Fruit fly (Drosophila melanogaster) whole organism, embryonic: ENCODE data around the gene Syx4.

ENCODE experiments used
- Antp ChIP-seq: fragments of 200-800 bp; sonication (Bioruptor generic); optimal IDR thresholded peaks from 3 replicates; lab custom pipeline; 2016; ENCODE audit warnings: missing biosample characterization, missing genetic modification characterization
- BEAF-32 ChIP-seq: fragments of 200-800 bp; sonication (Bioruptor generic); optimal IDR thresholded peaks from 3 replicates; lab custom pipeline; 2017; ENCODE audit warnings: missing biosample characterization, missing genetic modification characterization, mild to moderate bottlenecking, moderate library complexity, missing genetic modification reagents
- Bgb ChIP-seq: fragments of 200-800 bp; sonication (Bioruptor generic); IDR thresholded peaks from 2 replicates; pipeline ENCODE4 v1.3.6; 2022; ENCODE audit warnings: missing biosample characterization, missing genetic modification characterization; ENCODE audit not compliant: partially characterized antibody
- CG1024 ChIP-seq: fragments of 200-800 bp; sonication (Bioruptor generic); IDR thresholded peaks from 2 replicates; pipeline ENCODE4 v1.3.6; 2022; ENCODE audit warnings: missing biosample characterization, missing genetic modification characterization
- CG10267 ChIP-seq: fragments of 200-800 bp; sonication (Bioruptor generic); optimal IDR thresholded peaks from 2 replicates; lab custom pipeline; 2018; ENCODE audit warnings: missing biosample characterization, mild to moderate bottlenecking, missing genetic modification characterization, moderate library complexity
- CG10321 ChIP-seq: fragments of 200-800 bp; sonication (Bioruptor generic); IDR thresholded peaks from 2 replicates; pipeline ENCODE4 v1.3.6; 2022; ENCODE audit warnings: missing biosample characterization, missing genetic modification characterization
- CG12744 ChIP-seq: fragments of 200-800 bp; sonication (Bioruptor generic); optimal IDR thresholded peaks from 2 replicates; lab custom pipeline; 2016; ENCODE audit warnings: missing biosample characterization, missing genetic modification characterization
- CG15011 ChIP-seq: fragments of 200-800 bp; sonication (Bioruptor generic); optimal IDR thresholded peaks from 3 replicates; lab custom pipeline; 2018; ENCODE audit warnings: missing biosample characterization, mild to moderate bottlenecking, missing genetic modification characterization
- CG17829 ChIP-seq: fragments of 200-800 bp; optimal IDR thresholded peaks from 2 replicates; lab custom pipeline; 2019; ENCODE audit warnings: missing biosample characterization, mild to moderate bottlenecking, missing genetic modification characterization, moderate library complexity
- CG17912 ChIP-seq: fragments of 200-800 bp; sonication (Bioruptor generic); optimal IDR thresholded peaks from 2 replicates; lab custom pipeline; 2018; ENCODE audit warnings: missing biosample characterization, mild to moderate bottlenecking, missing genetic modification characterization
- CG2120 ChIP-seq: fragments of 200-800 bp; sonication (Bioruptor generic); optimal IDR thresholded peaks from 3 replicates; lab custom pipeline; 2016; ENCODE audit warnings: missing biosample characterization, missing genetic modification characterization
- CG2129 ChIP-seq: fragments of 200-800 bp; sonication (Bioruptor generic); IDR thresholded peaks from 2 replicates; pipeline ENCODE4 v1.3.6; 2022; ENCODE audit warnings: missing biosample characterization, missing genetic modification characterization; ENCODE audit not compliant: partially characterized antibody
- CG2889 ChIP-seq: fragments of 200-800 bp; sonication (Bioruptor generic); IDR thresholded peaks from 3 replicates; pipeline ENCODE4 v1.3.6; 2022; ENCODE audit warnings: missing biosample characterization, missing genetic modification characterization
- CG32532 ChIP-seq: fragments of 200-800 bp; sonication (Bioruptor generic); IDR thresholded peaks from 2 replicates; pipeline ENCODE4 v1.3.6; 2022; ENCODE audit warnings: missing biosample characterization, missing genetic modification characterization
- CG6254 ChIP-seq: fragments of 200-800 bp; sonication (Bioruptor generic); optimal IDR thresholded peaks from 3 replicates; lab custom pipeline; 2017; ENCODE audit warnings: mild to moderate bottlenecking, missing biosample characterization, missing genetic modification reagents, missing genetic modification characterization
- CG6683 ChIP-seq: fragments of 200-800 bp; sonication (Bioruptor generic); optimal IDR thresholded peaks from 2 replicates; lab custom pipeline; 2017; ENCODE audit warnings: missing biosample characterization, mild to moderate bottlenecking, missing genetic modification characterization, missing genetic modification reagents
- CG7963 ChIP-seq: fragments of 200-800 bp; sonication (Bioruptor generic); IDR thresholded peaks from 3 replicates; pipeline ENCODE4 v1.3.6; 2022; ENCODE audit warnings: missing biosample characterization, missing genetic modification characterization; ENCODE audit not compliant: partially characterized antibody
- CG7987 ChIP-seq: fragments of 200-800 bp; sonication (Bioruptor generic); optimal IDR thresholded peaks from 2 replicates; lab custom pipeline; 2018; ENCODE audit warnings: missing biosample characterization, mild to moderate bottlenecking, missing genetic modification characterization, moderate library complexity
- CG9727 ChIP-seq: fragments of 200-800 bp; sonication (Bioruptor generic); optimal IDR thresholded peaks from 3 replicates; lab custom pipeline; 2017; ENCODE audit warnings: missing biosample characterization, mild to moderate bottlenecking, missing genetic modification characterization
- Dll ChIP-seq: fragments of 200-800 bp; sonication (Bioruptor generic); IDR thresholded peaks from 4 replicates; pipeline ENCODE4 v1.3.6; 2022; ENCODE audit warnings: missing biosample characterization, missing genetic modification characterization; ENCODE audit not compliant: partially characterized antibody
- Doc3 ChIP-seq: fragments of 200-800 bp; sonication (Bioruptor generic); IDR thresholded peaks from 3 replicates; pipeline ENCODE4 v1.3.6; 2022; ENCODE audit warnings: missing biosample characterization, missing genetic modification characterization; ENCODE audit not compliant: partially characterized antibody
- Dref ChIP-seq: fragments of 200-800 bp; sonication (Bioruptor generic); IDR thresholded peaks from 2 replicates; pipeline ENCODE4 v1.3.6; 2022; ENCODE audit warnings: missing biosample characterization, missing genetic modification characterization
- Fer1 ChIP-seq: fragments of 200-800 bp; sonication (Bioruptor generic); optimal IDR thresholded peaks from 2 replicates; lab custom pipeline; 2017; ENCODE audit warnings: missing biosample characterization, mild to moderate bottlenecking, missing genetic modification characterization
- Fer3 ChIP-seq: fragments of 200-800 bp; sonication (Bioruptor generic); optimal IDR thresholded peaks from 2 replicates; lab custom pipeline; 2018; ENCODE audit warnings: missing biosample characterization, mild to moderate bottlenecking, missing genetic modification characterization, moderate library complexity
- H15 ChIP-seq: fragments of 200-800 bp; sonication (Bioruptor generic); IDR thresholded peaks from 3 replicates; pipeline ENCODE4 v1.3.6; 2022; ENCODE audit warnings: missing biosample characterization, missing genetic modification characterization
- Hmr ChIP-seq: fragments of 200-800 bp; sonication (Bioruptor generic); optimal IDR thresholded peaks from 3 replicates; lab custom pipeline; 2017; ENCODE audit warnings: mild to moderate bottlenecking, missing biosample characterization, missing genetic modification reagents, missing genetic modification characterization
- Lim3 ChIP-seq: fragments of 200-800 bp; sonication (Bioruptor generic); IDR thresholded peaks from 2 replicates; pipeline ENCODE4 v1.3.6; 2022; ENCODE audit warnings: missing biosample characterization, missing genetic modification characterization
- Mes4 ChIP-seq: fragments of 200-800 bp; sonication (Bioruptor generic); optimal IDR thresholded peaks from 2 replicates; lab custom pipeline; 2016; ENCODE audit warnings: missing biosample characterization, missing genetic modification characterization
- NfI ChIP-seq: fragments of 200-800 bp; sonication (Bioruptor generic); optimal IDR thresholded peaks from 3 replicates; lab custom pipeline; 2018; ENCODE audit warnings: missing biosample characterization, mild to moderate bottlenecking, missing genetic modification characterization, moderate library complexity
- PHDP ChIP-seq: fragments of 200-800 bp; sonication (Bioruptor generic); optimal IDR thresholded peaks from 3 replicates; lab custom pipeline; 2018; ENCODE audit warnings: missing biosample characterization, mild to moderate bottlenecking, missing genetic modification characterization, moderate library complexity
- Xrp1 ChIP-seq: fragments of 200-800 bp; sonication (Bioruptor generic); IDR thresholded peaks from 2 replicates; pipeline ENCODE4 v1.3.6; 2022; ENCODE audit warnings: missing biosample characterization, missing genetic modification characterization
- ato ChIP-seq: fragments of 200-800 bp; sonication (Bioruptor generic); IDR thresholded peaks from 2 replicates; pipeline ENCODE4 v1.3.6; 2022; ENCODE audit warnings: missing biosample characterization, missing genetic modification characterization; ENCODE audit not compliant: partially characterized antibody
- az2 ChIP-seq: fragments of 200-800 bp; sonication (Bioruptor generic); optimal IDR thresholded peaks from 3 replicates; lab custom pipeline; 2016; ENCODE audit warnings: missing biosample characterization, missing genetic modification characterization
- bab2 ChIP-seq: fragments of 200-800 bp; sonication (Bioruptor generic); optimal IDR thresholded peaks from 2 replicates; lab custom pipeline; 2016; ENCODE audit warnings: missing biosample characterization, missing genetic modification characterization
- bigmax ChIP-seq: fragments of 200-800 bp; sonication (Bioruptor generic); optimal IDR thresholded peaks from 2 replicates; lab custom pipeline; 2018; ENCODE audit warnings: missing biosample characterization, mild to moderate bottlenecking, missing genetic modification characterization
- br ChIP-seq: fragments of >200 bp; optimal IDR thresholded peaks from 2 replicates; lab custom pipeline; 2017
- cato ChIP-seq: fragments of 200-800 bp; sonication (Bioruptor generic); optimal IDR thresholded peaks from 2 replicates; lab custom pipeline; 2016; ENCODE audit warnings: missing biosample characterization, missing genetic modification characterization, borderline replicate concordance
- crc ChIP-seq: fragments of 200-800 bp; sonication (Bioruptor generic); optimal IDR thresholded peaks from 2 replicates; lab custom pipeline; 2016; ENCODE audit warnings: missing biosample characterization, missing genetic modification characterization
- grn ChIP-seq: fragments of 200-800 bp; sonication (Bioruptor generic); optimal IDR thresholded peaks from 3 replicates; lab custom pipeline; 2017; ENCODE audit warnings: missing biosample characterization, missing genetic modification characterization
- gsb-n ChIP-seq: fragments of 200-800 bp; sonication (Bioruptor generic); optimal IDR thresholded peaks from 3 replicates; lab custom pipeline; 2018; ENCODE audit warnings: missing biosample characterization, mild to moderate bottlenecking, missing genetic modification characterization
- hbn ChIP-seq: fragments of 200-800 bp; sonication (Bioruptor generic); IDR thresholded peaks from 2 replicates; pipeline ENCODE4 v1.3.6; 2022; ENCODE audit warnings: missing biosample characterization, missing genetic modification characterization; ENCODE audit not compliant: partially characterized antibody
- her ChIP-seq: fragments of 200-800 bp; sonication (Bioruptor generic); optimal IDR thresholded peaks from 2 replicates; lab custom pipeline; 2016; ENCODE audit warnings: missing biosample characterization, missing genetic modification characterization
- inv ChIP-seq: fragments of 200-800 bp; sonication (Bioruptor generic); IDR thresholded peaks from 2 replicates; pipeline ENCODE4 v1.3.6; 2022; ENCODE audit warnings: missing biosample characterization, missing genetic modification characterization; ENCODE audit not compliant: partially characterized antibody
- knrl ChIP-seq: fragments of 200-800 bp; sonication (Bioruptor generic); IDR thresholded peaks from 3 replicates; pipeline ENCODE4 v1.3.6; 2022; ENCODE audit warnings: missing biosample characterization, missing genetic modification characterization; ENCODE audit not compliant: partially characterized antibody
- mam ChIP-seq: fragments of 200-800 bp; sonication (Bioruptor generic); optimal IDR thresholded peaks from 3 replicates; lab custom pipeline; 2016; ENCODE audit warnings: missing biosample characterization, missing genetic modification characterization
- ranshi ChIP-seq: fragments of 200-800 bp; sonication (Bioruptor generic); IDR thresholded peaks from 2 replicates; pipeline ENCODE4 v1.3.6; 2022; ENCODE audit warnings: missing biosample characterization, missing genetic modification characterization
- stc ChIP-seq: fragments of 200-800 bp; sonication (Bioruptor generic); IDR thresholded peaks from 2 replicates; pipeline ENCODE4 v1.3.6; 2022; ENCODE audit warnings: missing biosample characterization, missing genetic modification characterization
- stwl ChIP-seq: fragments of 200-800 bp; sonication (Bioruptor generic); optimal IDR thresholded peaks from 3 replicates; lab custom pipeline; 2018; ENCODE audit warnings: missing biosample characterization, mild to moderate bottlenecking, missing genetic modification characterization, moderate library complexity
- wdn ChIP-seq: fragments of 200-800 bp; sonication (Bioruptor generic); IDR thresholded peaks from 2 replicates; pipeline ENCODE4 v1.3.6; 2022; ENCODE audit warnings: missing biosample characterization, missing genetic modification characterization
- z ChIP-seq: fragments of 200-800 bp; sonication (Bioruptor generic); IDR thresholded peaks from 3 replicates; pipeline ENCODE4 v1.3.6; 2022; ENCODE audit warnings: missing biosample characterization, missing genetic modification characterization
- zfh1 ChIP-seq: fragments of 200-800 bp; sonication (Bioruptor generic); IDR thresholded peaks from 3 replicates; pipeline ENCODE4 v1.3.6; 2022; ENCODE audit warnings: missing biosample characterization, missing genetic modification characterization

Syx4 gene

DNA sequence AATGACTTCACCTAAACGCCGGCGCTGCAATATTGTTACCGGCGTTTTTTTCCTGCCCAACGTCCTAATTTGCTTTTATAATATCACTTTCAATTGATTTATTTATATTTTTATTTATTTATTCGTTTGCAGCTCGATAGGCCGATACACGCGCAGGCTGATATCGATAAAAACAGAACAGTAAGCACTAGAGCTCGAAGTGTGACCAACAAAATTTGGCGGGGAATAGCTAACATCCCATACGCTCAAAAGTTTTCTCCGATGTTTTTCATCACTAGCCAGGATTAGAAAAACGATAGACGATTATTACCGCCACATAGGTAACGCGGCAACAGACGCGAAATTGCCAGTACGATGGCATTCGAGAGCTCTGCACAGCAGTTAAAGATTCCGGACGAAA lies 30.1 kb downstream of the Syx4 start, which contains the start of the genes CG2685 and CG2694 (continued):
- TF ChIP-seq crc (no peak), CG2889 (GFP tag; lab: Robert Waterston, UW) (no peak), CG9727 (GFP tag; lab: Kevin White, UChicago) (no peak), her (no peak), CG2120 (GFP tag; lab: Kevin White, UChicago) (peak; percentile 30), CG10321 (GFP tag; lab: Robert Waterston, UW) (no peak), inv (peak; percentile 64), Mes4 (no peak), Fer1 (GFP tag; lab: Kevin White, UChicago) (no peak), CG1024 (GFP tag; lab: Robert Waterston, UW) (no peak), Antp (GFP tag; lab: Kevin White, UChicago) (no peak), CG10267 (tag; lab: Kevin White, UChicago) (peak; percentile 74), CG2129 (GFP tag; lab: Robert Waterston, UW) (0 out of 2 replicates have a peak, but pooled peaks have one; percentile 36), Dref (GFP tag; lab: Robert Waterston, UW) (peak; percentile 90), Dll (peak; percentile 67; the same call in 3 of the 4 replicates), CG7963 (GFP tag; lab: Robert Waterston, UW) (peak; percentile 68; the same call in 2 of the 3 replicates), Doc3 (peak; percentile 64), CG17912 (GFP tag; lab: Kevin White, UChicago) (no peak), bab2 (GFP tag; lab: Kevin White, UChicago) (no peak), NfI (GFP tag; lab: Kevin White, UChicago) (peak; percentile 2), H15 (no peak), Xrp1 (0 out of 2 replicates have a peak, but pooled peaks have one; percentile 7), ato (peak; percentile 68), CG15011 (GFP tag; lab: Kevin White, UChicago) (no peak), knrl (GFP tag; lab: Robert Waterston, UW) (peak; percentile 65), Fer3 (tag; lab: Kevin White, UChicago) (no peak), Bgb (GFP tag; lab: Robert Waterston, UW) (peak; percentile 83), grn (GFP tag; lab: Kevin White, UChicago) (no peak), PHDP (tag; lab: Kevin White, UChicago) (no peak), hbn (peak; percentile 72), CG7987 (GFP tag; lab: Kevin White, UChicago) (no peak), CG17829 (tag; lab: Kevin White, UChicago) (peak; percentile 28), az2 (GFP tag; lab: Kevin White, UChicago) (no peak), gsb-n (tag; lab: Kevin White, UChicago) (no peak), br (lab: Kevin White, UChicago) (no peak), wdn (GFP tag; lab: Robert Waterston, UW) (no peak), BEAF-32 (peak; percentile 74), bigmax (GFP tag; lab: Kevin White, UChicago) (no peak), zfh1 (no peak), cato (no peak), stwl (tag; lab: Kevin White, UChicago) (peak; percentile 68), mam (GFP tag; lab: Kevin White, UChicago) (peak; percentile 16), CG32532 (GFP tag; lab: Robert Waterston, UW) (0 out of 2 replicates have a peak, but pooled peaks have one; percentile 13), z (GFP tag; lab: Robert Waterston, UW) (no peak), Lim3 (no peak), Hmr (GFP tag; lab: Kevin White, UChicago) (no peak), CG12744 (no peak), CG6254 (GFP tag; lab: Kevin White, UChicago) (no peak), ranshi (GFP tag; lab: Robert Waterston, UW) (no peak), stc (no peak), CG6683 (no peak)
